Worm (Caenorhabditis elegans) whole organism, L2 larva: ENCODE measurements around the gene set-31.
"Not testable (repeated sequence)": the region's sequence is repeated elsewhere in the genome, so short reads cannot be mapped to it uniquely, and the experiment has no call there.

Experiments used
- C34F6.9 ChIP-seq: fragments of 150-350 bp; optimal IDR thresholded peaks from 2 replicates; lab custom pipeline; 2014; ENCODE audit warnings: missing biosample characterization, missing genetic modification characterization
- R02D3.7 ChIP-seq: fragments of 150-350 bp; optimal IDR thresholded peaks from 2 replicates; lab custom pipeline; 2014; ENCODE audit warnings: missing biosample characterization, missing genetic modification characterization
- Y55F3AM.14 ChIP-seq: fragments of 200-800 bp; sonication (Bioruptor generic); optimal IDR thresholded peaks from 2 replicates; lab custom pipeline; 2018; ENCODE audit warnings: mild to moderate bottlenecking, missing genetic modification characterization, missing compliant biosample characterization
- ZK546.5 ChIP-seq: sonication (generic microtip); optimal IDR thresholded peaks from 2 replicates; lab custom pipeline; 2017; ENCODE audit warnings: missing biosample characterization, missing genetic modification characterization
- alr-1 ChIP-seq: fragments of 150-350 bp; optimal IDR thresholded peaks from 2 replicates; lab custom pipeline; 2014; ENCODE audit warnings: missing biosample characterization, missing genetic modification characterization
- aly-2 ChIP-seq: fragments of 150-350 bp; optimal IDR thresholded peaks from 2 replicates; lab custom pipeline; 2014; ENCODE audit warnings: missing biosample characterization, missing genetic modification characterization
- ama-1 ChIP-seq: fragments of 150-350 bp; optimal IDR thresholded peaks from 2 replicates; lab custom pipeline; 2018; ENCODE audit warnings: inconsistent platforms
- blmp-1 ChIP-seq: sonication (generic microtip); optimal IDR thresholded peaks from 2 replicates; lab custom pipeline; 2017; ENCODE audit warnings: missing genetic modification characterization, mild to moderate bottlenecking, missing compliant biosample characterization, antibody characterized with exemption, moderate library complexity; ENCODE audit not compliant: insufficient read depth
- ceh-16 ChIP-seq: fragments of 150-350 bp; optimal IDR thresholded peaks from 2 replicates; lab custom pipeline; 2014; ENCODE audit warnings: missing biosample characterization, missing genetic modification characterization
- ceh-82 ChIP-seq: fragments of 150-350 bp; optimal IDR thresholded peaks from 2 replicates; lab custom pipeline; 2014; ENCODE audit warnings: missing biosample characterization, missing genetic modification characterization
- crh-2 ChIP-seq: sonication (generic microtip); optimal IDR thresholded peaks from 2 replicates; lab custom pipeline; 2017; ENCODE audit warnings: missing biosample characterization, missing genetic modification characterization
- dmd-4 ChIP-seq: sonication (generic microtip); optimal IDR thresholded peaks from 2 replicates; lab custom pipeline; 2017; ENCODE audit warnings: missing biosample characterization, missing genetic modification characterization
- egl-27 ChIP-seq: sonication (generic microtip); optimal IDR thresholded peaks from 3 replicates; lab custom pipeline; 2017; ENCODE audit warnings: missing biosample characterization, missing genetic modification reagents, missing genetic modification characterization
- elt-1 ChIP-seq: fragments of 150-350 bp; optimal IDR thresholded peaks from 2 replicates; lab custom pipeline; 2014; ENCODE audit warnings: missing biosample characterization, missing genetic modification characterization
- fos-1 ChIP-seq: fragments of 150-350 bp; optimal IDR thresholded peaks from 2 replicates; lab custom pipeline; 2014; ENCODE audit warnings: missing biosample characterization, missing genetic modification characterization
- gmeb-1 ChIP-seq: fragments of 150-350 bp; optimal IDR thresholded peaks from 2 replicates; lab custom pipeline; 2014; ENCODE audit warnings: missing biosample characterization, missing genetic modification characterization
- lin-13 ChIP-seq: fragments of 150-350 bp; optimal IDR thresholded peaks from 2 replicates; lab custom pipeline; 2014; ENCODE audit warnings: missing biosample characterization, missing genetic modification reagents, missing genetic modification characterization
- lsy-2 ChIP-seq, 2 experiments: fragments of 150-350 bp in 1 of 2; sonication (generic microtip) in 1 of 2; optimal IDR thresholded peaks; 2 replicates each; lab custom pipeline; 2014 to 2017; ENCODE audit warnings: missing biosample characterization in 2 of 2, missing genetic modification characterization in 2 of 2
- mab-5 ChIP-seq: fragments of 150-350 bp; optimal IDR thresholded peaks from 2 replicates; lab custom pipeline; 2014; ENCODE audit warnings: missing biosample characterization, missing genetic modification characterization
- mbf-1 ChIP-seq: sonication (generic microtip); optimal IDR thresholded peaks from 2 replicates; lab custom pipeline; 2017; ENCODE audit warnings: missing biosample characterization, missing genetic modification characterization
- mdl-1 ChIP-seq, 2 experiments: fragments of 150-350 bp in 1 of 2; sonication (generic microtip) in 1 of 2; optimal IDR thresholded peaks; 2 replicates each; lab custom pipeline; 2017; ENCODE audit warnings: missing biosample characterization in 2 of 2, missing genetic modification characterization in 2 of 2
- nhr-10 ChIP-seq: sonication (generic microtip); optimal IDR thresholded peaks from 2 replicates; lab custom pipeline; 2017; ENCODE audit warnings: missing biosample characterization, missing genetic modification characterization
- nhr-11 ChIP-seq: fragments of 150-350 bp; optimal IDR thresholded peaks from 2 replicates; lab custom pipeline; 2014; ENCODE audit warnings: missing biosample characterization, missing genetic modification characterization
- nhr-12 ChIP-seq: fragments of 150-350 bp; optimal IDR thresholded peaks from 2 replicates; lab custom pipeline; 2014; ENCODE audit warnings: missing biosample characterization, missing genetic modification characterization
- nhr-129 ChIP-seq: fragments of 150-350 bp; optimal IDR thresholded peaks from 2 replicates; lab custom pipeline; 2014; ENCODE audit warnings: missing biosample characterization, missing genetic modification characterization
- nhr-21 ChIP-seq: fragments of 150-350 bp; optimal IDR thresholded peaks from 2 replicates; lab custom pipeline; 2014; ENCODE audit warnings: missing biosample characterization, missing genetic modification characterization
- nhr-23 ChIP-seq: fragments of 150-350 bp; optimal IDR thresholded peaks from 2 replicates; lab custom pipeline; 2014; ENCODE audit warnings: missing biosample characterization, missing genetic modification reagents, missing genetic modification characterization
- nhr-237 ChIP-seq: fragments of 150-350 bp; optimal IDR thresholded peaks from 2 replicates; lab custom pipeline; 2014; ENCODE audit warnings: missing biosample characterization, missing genetic modification characterization
- nhr-25 ChIP-seq: fragments of 150-350 bp; sonication (generic microtip); optimal IDR thresholded peaks from 3 replicates; lab custom pipeline; 2014; ENCODE audit warnings: missing biosample characterization, missing genetic modification characterization
- nhr-77 ChIP-seq: fragments of 150-350 bp; optimal IDR thresholded peaks from 2 replicates; lab custom pipeline; 2014; ENCODE audit warnings: missing biosample characterization, missing genetic modification characterization
- peb-1 ChIP-seq: fragments of 150-350 bp; optimal IDR thresholded peaks from 2 replicates; lab custom pipeline; 2014; ENCODE audit warnings: missing biosample characterization, missing genetic modification characterization
- sem-4 ChIP-seq: fragments of 150-350 bp; optimal IDR thresholded peaks from 2 replicates; lab custom pipeline; 2014; ENCODE audit warnings: missing biosample characterization, missing genetic modification reagents, missing genetic modification characterization
- skn-1 ChIP-seq: sonication (generic microtip); optimal IDR thresholded peaks from 2 replicates; lab custom pipeline; 2017; ENCODE audit warnings: missing biosample characterization, missing genetic modification characterization
- sma-3 ChIP-seq: sonication (generic microtip); optimal IDR thresholded peaks from 2 replicates; lab custom pipeline; 2016; ENCODE audit warnings: missing genetic modification reagents, missing genetic modification characterization, missing compliant biosample characterization
- sma-9 ChIP-seq, 2 experiments: fragments of 150-350 bp in 1 of 2; sonication (generic microtip) in 1 of 2; optimal IDR thresholded peaks; 2 replicates each; lab custom pipeline; 2014 to 2016; ENCODE audit warnings: missing genetic modification characterization in 2 of 2, mild to moderate bottlenecking in 1 of 2, missing biosample characterization in 1 of 2, missing compliant biosample characterization in 1 of 2, missing genetic modification reagents in 1 of 2, moderate library complexity in 1 of 2
- snpc-4 ChIP-seq: fragments of 150-350 bp; optimal IDR thresholded peaks from 2 replicates; lab custom pipeline; 2014; ENCODE audit warnings: missing biosample characterization, missing genetic modification characterization
- unc-55 ChIP-seq: fragments of 150-350 bp; sonication (generic microtip); optimal IDR thresholded peaks from 3 replicates; lab custom pipeline; 2014; ENCODE audit warnings: missing biosample characterization, missing genetic modification reagents, missing genetic modification characterization
- unc-62 ChIP-seq: fragments of 150-350 bp; optimal IDR thresholded peaks from 2 replicates; lab custom pipeline; 2014; ENCODE audit warnings: missing biosample characterization, missing genetic modification reagents, missing genetic modification characterization
- zag-1 ChIP-seq: fragments of 150-350 bp; optimal IDR thresholded peaks from 2 replicates; lab custom pipeline; 2014; ENCODE audit warnings: missing biosample characterization, missing genetic modification characterization
- ztf-1 ChIP-seq: fragments of 200-800 bp; sonication (Bioruptor generic); conservative IDR thresholded peaks from 2 replicates; pipeline ENCODE4 v1.3.6; 2022; ENCODE audit warnings: missing genetic modification characterization, missing compliant biosample characterization
- ztf-11 ChIP-seq: sonication (generic microtip); optimal IDR thresholded peaks from 2 replicates; lab custom pipeline; 2017; ENCODE audit warnings: missing biosample characterization, missing genetic modification characterization
- ztf-4 ChIP-seq: fragments of 150-350 bp; optimal IDR thresholded peaks from 2 replicates; lab custom pipeline; 2014; ENCODE audit warnings: missing biosample characterization, missing genetic modification characterization

set-31 gene

DNA sequence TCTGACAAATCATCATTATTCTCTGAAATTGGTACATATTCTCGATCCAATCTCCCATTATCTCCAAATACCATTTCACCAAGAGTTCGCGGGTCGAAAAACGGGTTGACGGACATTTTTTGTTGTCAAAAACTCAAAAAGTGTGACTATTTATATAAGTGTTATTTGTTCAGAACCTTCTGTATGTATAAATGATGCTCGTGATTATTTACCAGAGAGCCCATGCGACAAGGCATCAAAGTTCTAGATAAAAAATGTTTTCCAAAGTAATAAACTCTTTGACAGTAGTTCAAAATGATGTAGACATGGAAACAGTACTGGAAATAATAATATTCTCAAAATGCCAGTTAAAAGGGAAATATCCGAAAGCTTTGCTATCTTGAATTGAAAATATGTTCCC is 45.0 kb downstream of the set-31 start:
- no peak for TF ChIP-seq nhr-23 (tag; lab: Kevin White, UChicago)
- TF ChIP-seq ztf-1 (GFP tag; lab: Robert Waterston, UW): no peak
- no peak for TF ChIP-seq skn-1 (tag; lab: Kevin White, UChicago)
- TF ChIP-seq ceh-16 (tag; lab: Kevin White, UChicago): no peak
- TF ChIP-seq nhr-12 (tag; lab: Kevin White, UChicago): no peak
- TF ChIP-seq alr-1: no peak
- TF ChIP-seq nhr-11 (tag; lab: Kevin White, UChicago): no peak
- no peak for TF ChIP-seq blmp-1
- no peak for TF ChIP-seq sem-4
- TF ChIP-seq egl-27: no peak
- TF ChIP-seq R02D3.7 (tag; lab: Kevin White, UChicago): no peak
- no peak for TF ChIP-seq nhr-21 (tag; lab: Kevin White, UChicago)
- TF ChIP-seq lin-13 (GFP tag; lab: Kevin White, UChicago): no peak
- no peak for TF ChIP-seq nhr-10 (tag; lab: Kevin White, UChicago)
- no peak for TF ChIP-seq snpc-4 (tag; lab: Kevin White, UChicago)
- TF ChIP-seq ztf-4: no peak
- TF ChIP-seq sma-9 (GFP tag; optimal IDR thresholded peaks at IDR 0.05; lab: Kevin White, UChicago): no peak
- TF ChIP-seq sma-9 (tag; optimal IDR thresholded peaks at IDR 0.05; lab: Kevin White, UChicago): no peak
- no peak for TF ChIP-seq mbf-1 (tag; lab: Kevin White, UChicago)

- TF ChIP-seq sma-9 (GFP tag; optimal IDR thresholded peaks at IDR 0.05; lab: Kevin White, UChicago): peak; percentile 39
- not testable (repeated sequence) for TF ChIP-seq sma-9 (tag; optimal IDR thresholded peaks at IDR 0.05; lab: Kevin White, UChicago)
- peak; percentile 9 for TF ChIP-seq gmeb-1
- peak; percentile 85 for TF ChIP-seq snpc-4 (tag; lab: Kevin White, UChicago)
Observed at ce11 chrV:14463087-14463486, 45.4 kb downstream of the set-31 start, which contains the start of gene F08H9.3. Gene F08H9.3 (minus strand): TSS chrV:14463338.

DNA sequence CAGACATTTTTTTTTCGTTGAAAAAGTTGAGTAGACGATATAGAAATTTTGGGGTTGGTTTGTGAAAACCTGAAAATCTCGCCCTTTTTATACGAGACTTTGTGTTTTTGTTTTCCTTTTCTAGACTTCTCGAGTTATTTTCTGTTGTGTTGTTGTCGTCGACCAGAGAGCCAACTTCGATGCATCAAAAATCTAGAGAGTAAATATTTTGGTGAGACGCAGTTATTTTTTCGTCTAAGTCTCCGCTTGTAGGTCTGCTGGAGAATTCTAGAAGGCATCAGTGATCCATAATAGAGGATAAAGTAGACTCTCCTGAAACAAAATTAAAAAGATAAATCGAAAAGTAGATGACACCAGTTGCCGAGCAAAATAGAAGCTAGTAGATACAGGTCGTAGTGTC is 46.7 kb downstream of the set-31 start, which contains the start of gene F08H9.4:
F08H9.4 (minus strand) TSS at position 61 of the 400 bp plus-strand sequence.
- TF ChIP-seq nhr-129 (tag; lab: Kevin White, UChicago): peak; percentile 0
- no peak for TF ChIP-seq mab-5 (tag; lab: Kevin White, UChicago)
- no peak for TF ChIP-seq nhr-12 (tag; lab: Kevin White, UChicago)
- TF ChIP-seq unc-55 (GFP tag; lab: Kevin White, UChicago): peak; percentile 20
- TF ChIP-seq C34F6.9 (tag; lab: Kevin White, UChicago): peak; percentile 45

DNA sequence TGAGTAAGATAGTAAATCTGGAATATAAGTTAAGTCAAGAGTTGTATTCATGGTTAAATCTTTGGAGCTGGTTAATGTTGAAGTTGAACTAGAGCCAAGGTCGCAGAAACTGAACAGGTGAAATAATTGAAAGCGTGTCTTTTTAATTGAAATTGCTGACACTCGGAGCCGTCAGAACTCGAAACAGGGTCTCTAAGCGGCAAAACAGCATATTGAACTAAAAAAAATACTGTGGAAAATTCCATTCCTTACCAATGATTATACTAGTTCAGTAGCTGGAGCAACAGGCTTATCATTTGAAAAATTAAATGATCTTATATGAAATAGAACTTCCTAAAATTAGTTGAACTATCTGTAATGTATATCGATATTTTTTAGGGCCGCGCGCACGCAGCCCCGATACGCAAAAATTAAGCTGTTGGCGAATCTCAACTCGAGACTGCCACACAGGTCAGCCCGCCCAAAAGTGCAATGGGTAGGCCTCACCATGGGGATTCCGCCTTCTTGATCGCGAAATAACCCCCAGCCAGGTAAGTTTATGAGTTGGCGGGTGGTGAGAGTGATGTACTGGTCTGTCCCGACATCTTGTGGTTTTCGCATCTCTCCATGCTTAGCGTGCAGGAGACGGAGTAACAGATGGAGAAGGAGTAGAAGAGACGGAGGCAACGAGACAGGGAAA is 50.6 kb downstream of the set-31 start, which contains the start of gene srz-97:
srz-97 (minus strand) TSS at position 51 of the 679 bp plus-strand sequence.
- TF ChIP-seq aly-2 (tag; lab: Kevin White, UChicago): no peak
- TF ChIP-seq peb-1: no peak
- TF ChIP-seq crh-2: peak; percentile 40
- no peak for TF ChIP-seq mbf-1 (tag; lab: Kevin White, UChicago)
- peak; percentile 59 for TF ChIP-seq nhr-21 (tag; lab: Kevin White, UChicago)
- TF ChIP-seq snpc-4 (tag; lab: Kevin White, UChicago): peak; percentile 96
- no peak for TF ChIP-seq alr-1
- peak; percentile 16 for TF ChIP-seq nhr-129 (tag; lab: Kevin White, UChicago)
- TF ChIP-seq sem-4: no peak
- no peak for TF ChIP-seq Y55F3AM.14
- TF ChIP-seq unc-55 (GFP tag; lab: Kevin White, UChicago): no peak
- no peak for TF ChIP-seq nhr-77
- no peak for TF ChIP-seq mdl-1 (tag; optimal IDR thresholded peaks at IDR 0.05; lab: Kevin White, UChicago)
- TF ChIP-seq sma-3 (GFP tag; lab: Kevin White, UChicago): peak; percentile 70
- TF ChIP-seq nhr-11 (tag; lab: Kevin White, UChicago): no peak
- TF ChIP-seq nhr-237 (tag; lab: Kevin White, UChicago): no peak
- peak; percentile 7 for TF ChIP-seq ama-1 (lab: Kevin White, UChicago)
- no peak for TF ChIP-seq nhr-25 (tag; lab: Kevin White, UChicago)
- TF ChIP-seq nhr-23 (tag; lab: Kevin White, UChicago): no peak
- TF ChIP-seq elt-1 (tag; lab: Kevin White, UChicago): no peak
- TF ChIP-seq C34F6.9 (tag; lab: Kevin White, UChicago): peak; percentile 5
- peak; percentile 20 for TF ChIP-seq egl-27
- no peak for TF ChIP-seq nhr-12 (tag; lab: Kevin White, UChicago)
- TF ChIP-seq blmp-1: no peak
- no peak for TF ChIP-seq unc-62 (GFP tag; lab: Kevin White, UChicago)
- TF ChIP-seq lsy-2 (tag; optimal IDR thresholded peaks at IDR 0.05; lab: Kevin White, UChicago): no peak
- TF ChIP-seq ztf-1 (GFP tag; lab: Robert Waterston, UW): no peak
- TF ChIP-seq R02D3.7 (tag; lab: Kevin White, UChicago): no peak
- no peak for TF ChIP-seq nhr-10 (tag; lab: Kevin White, UChicago)
- TF ChIP-seq zag-1 (tag; lab: Kevin White, UChicago): peak; percentile 16
- no peak for TF ChIP-seq mab-5 (tag; lab: Kevin White, UChicago)
- no peak for TF ChIP-seq ZK546.5
- peak; percentile 73 for TF ChIP-seq sma-9 (GFP tag; optimal IDR thresholded peaks at IDR 0.05; lab: Kevin White, UChicago)
- TF ChIP-seq sma-9 (tag; optimal IDR thresholded peaks at IDR 0.05; lab: Kevin White, UChicago): no peak
- TF ChIP-seq ztf-11 (tag; lab: Kevin White, UChicago): no peak
- TF ChIP-seq fos-1 (tag; lab: Kevin White, UChicago): peak; percentile 13
- no peak for TF ChIP-seq dmd-4 (tag; lab: Kevin White, UChicago)
- TF ChIP-seq ceh-82 (tag; lab: Kevin White, UChicago): no peak
- TF ChIP-seq ztf-4: no peak
- TF ChIP-seq ceh-16 (tag; lab: Kevin White, UChicago): peak; percentile 51
